Worm (Caenorhabditis elegans) whole organism, L2 larva: ENCODE results near the gene act-4.
A peak's percentile ranks its signal among the peaks of the same experiment; 100 is the strongest.

ENCODE experiments used
- C34F6.9 ChIP-seq: fragments of 150-350 bp; optimal IDR thresholded peaks from 2 replicates; lab custom pipeline; 2014; ENCODE audit warnings: missing biosample characterization, missing genetic modification characterization
- F13H6.1 ChIP-seq: sonication (generic microtip); optimal IDR thresholded peaks from 2 replicates; lab custom pipeline; 2016; ENCODE audit warnings: missing genetic modification characterization, missing compliant biosample characterization
- Y55F3AM.14 ChIP-seq: fragments of 200-800 bp; sonication (Bioruptor generic); optimal IDR thresholded peaks from 2 replicates; lab custom pipeline; 2018; ENCODE audit warnings: mild to moderate bottlenecking, missing genetic modification characterization, missing compliant biosample characterization
- alr-1 ChIP-seq: fragments of 150-350 bp; optimal IDR thresholded peaks from 2 replicates; lab custom pipeline; 2014; ENCODE audit warnings: missing biosample characterization, missing genetic modification characterization
- ama-1 ChIP-seq: fragments of 150-350 bp; optimal IDR thresholded peaks from 2 replicates; lab custom pipeline; 2018; ENCODE audit warnings: inconsistent platforms
- blmp-1 ChIP-seq: sonication (generic microtip); optimal IDR thresholded peaks from 2 replicates; lab custom pipeline; 2017; ENCODE audit warnings: missing genetic modification characterization, mild to moderate bottlenecking, missing compliant biosample characterization, antibody characterized with exemption, moderate library complexity; ENCODE audit not compliant: insufficient read depth
- crh-2 ChIP-seq: sonication (generic microtip); optimal IDR thresholded peaks from 2 replicates; lab custom pipeline; 2017; ENCODE audit warnings: missing biosample characterization, missing genetic modification characterization
- elt-1 ChIP-seq: fragments of 150-350 bp; optimal IDR thresholded peaks from 2 replicates; lab custom pipeline; 2014; ENCODE audit warnings: missing biosample characterization, missing genetic modification characterization
- elt-3 ChIP-seq: sonication (generic microtip); optimal IDR thresholded peaks from 2 replicates; lab custom pipeline; 2017; ENCODE audit warnings: missing biosample characterization, missing genetic modification characterization
- gmeb-1 ChIP-seq: fragments of 150-350 bp; optimal IDR thresholded peaks from 2 replicates; lab custom pipeline; 2014; ENCODE audit warnings: missing biosample characterization, missing genetic modification characterization
- lin-11 ChIP-seq: fragments of 150-350 bp; sonication (generic microtip); optimal IDR thresholded peaks from 2 replicates; lab custom pipeline; 2014; ENCODE audit warnings: missing biosample characterization, missing genetic modification characterization, inconsistent platforms, mixed read lengths
- lin-13 ChIP-seq: fragments of 150-350 bp; optimal IDR thresholded peaks from 2 replicates; lab custom pipeline; 2014; ENCODE audit warnings: missing biosample characterization, missing genetic modification reagents, missing genetic modification characterization
- lin-39 ChIP-seq: fragments of 150-350 bp; optimal IDR thresholded peaks from 2 replicates; lab custom pipeline; 2014; ENCODE audit warnings: missing biosample characterization, missing genetic modification reagents, missing genetic modification characterization
- lsy-2 ChIP-seq, 2 experiments: fragments of 150-350 bp in 1 of 2; sonication (generic microtip) in 1 of 2; optimal IDR thresholded peaks; 2 replicates each; lab custom pipeline; 2014 to 2017; ENCODE audit warnings: missing biosample characterization in 2 of 2, missing genetic modification characterization in 2 of 2
- mab-5 ChIP-seq: fragments of 150-350 bp; optimal IDR thresholded peaks from 2 replicates; lab custom pipeline; 2014; ENCODE audit warnings: missing biosample characterization, missing genetic modification characterization
- mbf-1 ChIP-seq: sonication (generic microtip); optimal IDR thresholded peaks from 2 replicates; lab custom pipeline; 2017; ENCODE audit warnings: missing biosample characterization, missing genetic modification characterization
- mdl-1 ChIP-seq, 2 experiments: fragments of 150-350 bp in 1 of 2; sonication (generic microtip) in 1 of 2; optimal IDR thresholded peaks; 2 replicates each; lab custom pipeline; 2017; ENCODE audit warnings: missing biosample characterization in 2 of 2, missing genetic modification characterization in 2 of 2
- nhr-12 ChIP-seq: fragments of 150-350 bp; optimal IDR thresholded peaks from 2 replicates; lab custom pipeline; 2014; ENCODE audit warnings: missing biosample characterization, missing genetic modification characterization
- nhr-129 ChIP-seq: fragments of 150-350 bp; optimal IDR thresholded peaks from 2 replicates; lab custom pipeline; 2014; ENCODE audit warnings: missing biosample characterization, missing genetic modification characterization
- nhr-237 ChIP-seq: fragments of 150-350 bp; optimal IDR thresholded peaks from 2 replicates; lab custom pipeline; 2014; ENCODE audit warnings: missing biosample characterization, missing genetic modification characterization
- nhr-25 ChIP-seq: fragments of 150-350 bp; sonication (generic microtip); optimal IDR thresholded peaks from 3 replicates; lab custom pipeline; 2014; ENCODE audit warnings: missing biosample characterization, missing genetic modification characterization
- nhr-6 ChIP-seq: fragments of 150-350 bp; optimal IDR thresholded peaks from 2 replicates; lab custom pipeline; 2014; ENCODE audit warnings: missing biosample characterization, missing genetic modification characterization
- nhr-77 ChIP-seq: fragments of 150-350 bp; optimal IDR thresholded peaks from 2 replicates; lab custom pipeline; 2014; ENCODE audit warnings: missing biosample characterization, missing genetic modification characterization
- peb-1 ChIP-seq: fragments of 150-350 bp; optimal IDR thresholded peaks from 2 replicates; lab custom pipeline; 2014; ENCODE audit warnings: missing biosample characterization, missing genetic modification characterization
- sem-4 ChIP-seq: fragments of 150-350 bp; optimal IDR thresholded peaks from 2 replicates; lab custom pipeline; 2014; ENCODE audit warnings: missing biosample characterization, missing genetic modification reagents, missing genetic modification characterization
- skn-1 ChIP-seq: sonication (generic microtip); optimal IDR thresholded peaks from 2 replicates; lab custom pipeline; 2017; ENCODE audit warnings: missing biosample characterization, missing genetic modification characterization
- sma-3 ChIP-seq: sonication (generic microtip); optimal IDR thresholded peaks from 2 replicates; lab custom pipeline; 2016; ENCODE audit warnings: missing genetic modification reagents, missing genetic modification characterization, missing compliant biosample characterization
- sma-9 ChIP-seq, 2 experiments: fragments of 150-350 bp in 1 of 2; sonication (generic microtip) in 1 of 2; optimal IDR thresholded peaks; 2 replicates each; lab custom pipeline; 2014 to 2016; ENCODE audit warnings: missing genetic modification characterization in 2 of 2, mild to moderate bottlenecking in 1 of 2, missing biosample characterization in 1 of 2, missing compliant biosample characterization in 1 of 2, missing genetic modification reagents in 1 of 2, moderate library complexity in 1 of 2
- snpc-4 ChIP-seq: fragments of 150-350 bp; optimal IDR thresholded peaks from 2 replicates; lab custom pipeline; 2014; ENCODE audit warnings: missing biosample characterization, missing genetic modification characterization
- unc-55 ChIP-seq: fragments of 150-350 bp; sonication (generic microtip); optimal IDR thresholded peaks from 3 replicates; lab custom pipeline; 2014; ENCODE audit warnings: missing biosample characterization, missing genetic modification reagents, missing genetic modification characterization
- zag-1 ChIP-seq: fragments of 150-350 bp; optimal IDR thresholded peaks from 2 replicates; lab custom pipeline; 2014; ENCODE audit warnings: missing biosample characterization, missing genetic modification characterization
- ztf-1 ChIP-seq: fragments of 200-800 bp; sonication (Bioruptor generic); conservative IDR thresholded peaks from 2 replicates; pipeline ENCODE4 v1.3.6; 2022; ENCODE audit warnings: missing genetic modification characterization, missing compliant biosample characterization
- ztf-11 ChIP-seq: sonication (generic microtip); optimal IDR thresholded peaks from 2 replicates; lab custom pipeline; 2017; ENCODE audit warnings: missing biosample characterization, missing genetic modification characterization

act-4 gene

DNA sequence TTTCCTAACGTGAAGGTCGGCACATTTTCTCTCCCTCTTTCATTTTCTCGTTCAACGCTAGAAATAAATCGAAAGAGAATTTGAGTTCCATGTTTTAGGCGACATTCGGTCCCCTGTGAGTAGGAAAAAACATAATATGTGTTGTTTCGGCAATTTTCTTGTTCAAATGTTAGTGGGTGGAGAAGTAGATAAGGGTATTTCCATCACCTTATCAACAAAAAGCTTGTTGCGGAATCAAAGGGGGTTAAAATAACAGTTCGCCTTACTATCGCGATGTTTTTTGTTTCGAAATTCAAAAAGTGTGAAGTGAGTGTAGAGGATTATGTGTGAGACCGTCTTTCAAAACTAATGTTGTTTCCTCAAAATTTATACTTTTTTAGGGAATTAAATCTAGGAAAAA, 21.2 kb downstream of the act-4 start:
- TF ChIP-seq lin-13 (GFP tag; lab: Kevin White, UChicago) (no peak), ama-1 (lab: Kevin White, UChicago) (no peak), nhr-129 (tag; lab: Kevin White, UChicago) (no peak), F13H6.1 (tag; lab: Kevin White, UChicago) (no peak), gmeb-1 (tag; lab: Kevin White, UChicago) (no peak), snpc-4 (no peak), crh-2 (tag; lab: Kevin White, UChicago) (no peak), nhr-6 (tag; lab: Kevin White, UChicago) (no peak), nhr-25 (tag; lab: Kevin White, UChicago) (no peak), lin-11 (no peak), nhr-12 (tag; lab: Kevin White, UChicago) (no peak), mbf-1 (tag; lab: Kevin White, UChicago) (no peak)

DNA sequence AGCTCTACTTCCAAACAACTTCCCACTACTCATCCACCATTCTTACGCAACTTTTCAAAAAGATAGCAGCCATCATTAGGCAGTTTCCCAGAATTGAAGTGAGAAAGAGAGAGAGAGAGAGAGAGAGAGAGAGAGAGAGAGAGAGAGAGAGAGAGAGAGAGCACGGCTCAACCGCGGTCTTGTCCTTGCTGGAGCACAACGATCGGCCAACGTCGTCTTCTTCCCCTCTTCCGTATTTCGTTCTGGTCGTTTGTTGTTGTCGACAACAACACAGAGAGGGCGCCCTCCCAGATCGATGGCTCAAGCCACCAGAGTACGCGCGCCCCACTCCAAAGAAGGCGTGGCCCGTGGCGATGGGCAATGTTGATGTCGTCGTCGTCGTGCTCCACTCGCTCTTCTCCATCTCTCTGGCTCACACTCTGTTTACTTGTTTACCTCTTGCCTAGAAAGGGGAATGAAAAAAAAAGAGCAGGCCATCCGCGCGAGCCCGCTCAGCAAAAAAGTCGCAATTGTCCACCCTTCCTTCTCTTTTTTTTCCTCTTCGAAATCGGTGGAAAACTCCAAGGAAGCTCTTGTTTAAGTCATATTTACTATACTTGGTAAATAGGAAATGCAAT, 21.7 kb downstream of the act-4 start:
- TF ChIP-seq snpc-4 (no peak), lsy-2 (tag; optimal IDR thresholded peaks at IDR 0.05; lab: Kevin White, UChicago) (peak in 1 of 2 experiments; percentile 58), elt-1 (tag; lab: Kevin White, UChicago) (no peak), nhr-129 (tag; lab: Kevin White, UChicago) (peak; percentile 60), C34F6.9 (tag; lab: Kevin White, UChicago) (peak; percentile 47), unc-55 (GFP tag; lab: Kevin White, UChicago) (peak; percentile 57), lin-13 (GFP tag; lab: Kevin White, UChicago) (no peak), blmp-1 (tag; lab: Kevin White, UChicago) (no peak), ztf-11 (tag; lab: Kevin White, UChicago) (no peak), nhr-12 (tag; lab: Kevin White, UChicago) (no peak), lin-11 (peak; percentile 46), lin-39 (tag; lab: Kevin White, UChicago) (no peak), peb-1 (tag; lab: Kevin White, UChicago) (no peak), sma-3 (GFP tag; lab: Kevin White, UChicago) (no peak), zag-1 (peak; percentile 88), F13H6.1 (tag; lab: Kevin White, UChicago) (peak; percentile 35), ztf-1 (GFP tag; lab: Robert Waterston, UW) (no peak), crh-2 (tag; lab: Kevin White, UChicago) (peak; percentile 49), alr-1 (tag; lab: Kevin White, UChicago) (no peak), nhr-6 (tag; lab: Kevin White, UChicago) (peak; percentile 39), gmeb-1 (tag; lab: Kevin White, UChicago) (no peak), Y55F3AM.14 (peak; percentile 57), mdl-1 (tag; optimal IDR thresholded peaks at IDR 0.05; lab: Kevin White, UChicago) (peak; percentile 37 to 38), sma-9 (GFP tag; optimal IDR thresholded peaks at IDR 0.05; lab: Kevin White, UChicago) (peak; percentile 65), sma-9 (tag; optimal IDR thresholded peaks at IDR 0.05; lab: Kevin White, UChicago) (no peak), mbf-1 (tag; lab: Kevin White, UChicago) (no peak), nhr-237 (tag; lab: Kevin White, UChicago) (no peak), sem-4 (tag; lab: Kevin White, UChicago) (peak; percentile 55), nhr-77 (tag; lab: Kevin White, UChicago) (no peak), mab-5 (tag; lab: Kevin White, UChicago) (peak; percentile 41)

DNA sequence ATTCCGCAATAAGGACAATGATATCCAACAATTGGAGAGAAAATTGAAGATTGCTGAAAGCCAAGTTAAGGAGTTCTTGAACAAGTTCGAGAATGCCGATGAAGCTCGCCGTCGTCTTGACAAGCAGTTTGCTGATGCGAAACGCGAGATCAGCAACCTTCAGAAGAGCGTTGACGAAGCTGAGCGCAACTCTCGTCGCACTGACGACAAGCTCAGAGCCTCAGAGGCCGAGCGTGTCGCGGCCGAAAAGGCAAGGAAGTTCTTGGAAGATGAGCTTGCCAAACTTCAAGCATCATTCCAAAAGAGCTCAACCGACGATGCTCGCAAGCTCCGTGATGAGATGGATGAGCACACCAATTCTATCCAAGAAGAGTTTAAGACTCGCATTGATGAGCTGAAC, 25.9 kb downstream of the act-4 start:
- no peak for TF ChIP-seq lin-13 (GFP tag; lab: Kevin White, UChicago)
- no peak for TF ChIP-seq elt-1 (tag; lab: Kevin White, UChicago)
- TF ChIP-seq gmeb-1 (tag; lab: Kevin White, UChicago) = no peak
- no peak for TF ChIP-seq peb-1 (tag; lab: Kevin White, UChicago)
- no peak for TF ChIP-seq ztf-1 (GFP tag; lab: Robert Waterston, UW)
- no peak for TF ChIP-seq ztf-11 (tag; lab: Kevin White, UChicago)

DNA sequence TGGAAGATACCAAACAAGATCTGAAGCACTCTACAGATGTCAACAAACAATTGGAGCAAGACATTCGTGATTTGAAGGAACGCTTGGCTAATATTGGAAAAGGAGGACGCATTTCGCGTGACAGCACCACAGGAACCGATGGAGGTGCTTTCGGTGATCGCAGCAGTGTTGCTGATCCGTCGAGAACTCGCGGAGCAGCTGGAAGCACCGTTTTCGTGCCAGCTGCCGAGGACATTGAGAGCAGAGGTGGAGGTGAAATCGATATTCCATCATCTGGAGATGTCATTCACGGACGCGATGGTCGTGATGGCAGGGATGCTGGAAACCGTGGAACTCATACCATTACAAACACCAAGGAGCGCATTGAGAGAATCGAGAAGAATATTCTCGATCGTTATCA, 27.2 kb downstream of the act-4 start:
- TF ChIP-seq elt-3 = no peak

DNA sequence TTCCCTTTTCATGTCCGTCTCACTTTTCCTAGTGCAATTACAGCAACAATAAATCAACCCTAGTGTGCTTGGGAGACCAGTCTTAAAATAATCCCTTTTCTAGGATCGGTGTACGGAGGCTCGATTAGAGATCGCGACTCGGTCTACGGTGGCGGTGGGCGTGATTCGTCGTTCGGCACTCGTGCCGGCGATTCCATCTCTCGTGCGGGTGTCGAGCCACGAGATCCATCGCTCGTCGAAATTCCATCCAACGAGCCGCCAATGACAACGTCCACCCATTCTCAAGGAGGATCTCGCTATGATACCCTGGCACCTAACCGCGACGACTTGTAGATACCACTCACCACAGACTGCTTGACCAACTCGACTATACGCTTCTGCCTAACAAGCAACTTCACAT, 32.1 kb downstream of the act-4 start:
- no peak for TF ChIP-seq skn-1 (tag; lab: Kevin White, UChicago)
- TF ChIP-seq mab-5 (tag; lab: Kevin White, UChicago) = no peak
- TF ChIP-seq, all 48 proteins: peak for 0
